Fruit fly (Drosophila melanogaster) whole organism, embryonic: Measurements from ENCODE around the gene Spn28Db.

Source experiments
- ATbp ChIP-seq: fragments of 200-800 bp; sonication (Bioruptor generic); optimal IDR thresholded peaks from 2 replicates; lab custom pipeline; 2017; ENCODE audit warnings: missing biosample characterization, mild to moderate bottlenecking, missing genetic modification characterization, missing genetic modification reagents
- Bdp1 ChIP-seq: fragments of 200-800 bp; sonication (Bioruptor generic); optimal IDR thresholded peaks from 3 replicates; lab custom pipeline; 2016; ENCODE audit warnings: missing biosample characterization, missing genetic modification characterization
- CG10147 ChIP-seq: fragments of 200-800 bp; sonication (Bioruptor generic); optimal IDR thresholded peaks from 2 replicates; lab custom pipeline; 2019; ENCODE audit warnings: missing biosample characterization, mild to moderate bottlenecking, missing genetic modification characterization, moderate library complexity
- CG11398 ChIP-seq: fragments of 200-800 bp; sonication (Bioruptor generic); optimal IDR thresholded peaks from 2 replicates; lab custom pipeline; 2016; ENCODE audit warnings: missing biosample characterization, missing genetic modification characterization
- CG11456 ChIP-seq: fragments of 200-800 bp; sonication (Bioruptor generic); IDR thresholded peaks from 3 replicates; pipeline ENCODE4 v1.3.6; 2022; ENCODE audit warnings: missing biosample characterization, missing genetic modification characterization
- CG1233 ChIP-seq: fragments of 200-800 bp; sonication (Bioruptor generic); optimal IDR thresholded peaks from 4 replicates; lab custom pipeline; 2018; ENCODE audit warnings: missing biosample characterization, mild to moderate bottlenecking, missing genetic modification characterization
- CG12391 ChIP-seq: fragments of 200-800 bp; sonication (Bioruptor generic); optimal IDR thresholded peaks from 3 replicates; lab custom pipeline; 2018; ENCODE audit warnings: missing biosample characterization, mild to moderate bottlenecking, missing genetic modification characterization, moderate library complexity
- CG12659 ChIP-seq: fragments of 200-800 bp; sonication (Bioruptor generic); optimal IDR thresholded peaks from 3 replicates; lab custom pipeline; 2017; ENCODE audit warnings: mild to moderate bottlenecking, missing biosample characterization, missing genetic modification reagents, missing genetic modification characterization
- CG14014 ChIP-seq: fragments of 200-800 bp; sonication (Bioruptor generic); IDR thresholded peaks from 2 replicates; pipeline ENCODE4 v1.3.6; 2022; ENCODE audit warnings: missing biosample characterization, missing genetic modification characterization
- CG15269 ChIP-seq: fragments of 200-800 bp; sonication (Bioruptor generic); optimal IDR thresholded peaks from 2 replicates; lab custom pipeline; 2018; ENCODE audit warnings: missing biosample characterization, mild to moderate bottlenecking, missing genetic modification characterization, moderate library complexity
- CG17385 ChIP-seq: fragments of 200-800 bp; sonication (Bioruptor generic); optimal IDR thresholded peaks from 3 replicates; lab custom pipeline; 2018; ENCODE audit warnings: missing biosample characterization, mild to moderate bottlenecking, missing genetic modification characterization
- CG17612 ChIP-seq: fragments of 200-800 bp; sonication (Bioruptor generic); IDR thresholded peaks from 2 replicates; pipeline ENCODE4 v1.3.6; 2022; ENCODE audit warnings: missing biosample characterization, missing genetic modification characterization
- CG18599 ChIP-seq: fragments of 200-800 bp; sonication (Bioruptor generic); optimal IDR thresholded peaks from 3 replicates; lab custom pipeline; 2017; ENCODE audit warnings: missing biosample characterization, missing genetic modification characterization, mild to moderate bottlenecking, moderate library complexity, missing genetic modification reagents
- CG30020 ChIP-seq: fragments of 200-800 bp; optimal IDR thresholded peaks from 2 replicates; lab custom pipeline; 2019; ENCODE audit warnings: missing biosample characterization, mild to moderate bottlenecking, missing genetic modification characterization, moderate library complexity
- CG31224 ChIP-seq: fragments of 200-800 bp; sonication (Bioruptor generic); IDR thresholded peaks from 2 replicates; pipeline ENCODE4 v1.3.6; 2022; ENCODE audit warnings: missing biosample characterization, missing genetic modification characterization
- CG34422 ChIP-seq: fragments of 200-800 bp; sonication (Bioruptor generic); IDR thresholded peaks from 3 replicates; pipeline ENCODE4 v1.3.6; 2022; ENCODE audit warnings: missing biosample characterization, missing genetic modification characterization
- CG6689 ChIP-seq: fragments of 200-800 bp; sonication (Bioruptor generic); IDR thresholded peaks from 2 replicates; pipeline ENCODE4 v1.3.6; 2022; ENCODE audit warnings: missing biosample characterization, missing genetic modification characterization
- CG7839 ChIP-seq: fragments of 200-800 bp; sonication (Bioruptor generic); optimal IDR thresholded peaks from 3 replicates; lab custom pipeline; 2018; ENCODE audit warnings: missing biosample characterization, mild to moderate bottlenecking, missing genetic modification characterization, moderate library complexity
- CG9817 ChIP-seq: fragments of 200-800 bp; sonication (Bioruptor generic); optimal IDR thresholded peaks from 2 replicates; lab custom pipeline; 2018; ENCODE audit warnings: missing biosample characterization, mild to moderate bottlenecking, missing genetic modification characterization, moderate library complexity
- CG9932 ChIP-seq: fragments of 200-800 bp; sonication (Bioruptor generic); IDR thresholded peaks from 2 replicates; pipeline ENCODE4 v1.3.6; 2022; ENCODE audit warnings: missing biosample characterization, missing genetic modification characterization
- Drgx ChIP-seq: fragments of 200-800 bp; sonication (Bioruptor generic); IDR thresholded peaks from 2 replicates; pipeline ENCODE4 v1.3.6; 2022; ENCODE audit warnings: missing biosample characterization, missing genetic modification characterization
- Fer1 ChIP-seq: fragments of 200-800 bp; sonication (Bioruptor generic); optimal IDR thresholded peaks from 2 replicates; lab custom pipeline; 2017; ENCODE audit warnings: missing biosample characterization, mild to moderate bottlenecking, missing genetic modification characterization
- Hr3 ChIP-seq: fragments of 200-800 bp; sonication (Bioruptor generic); optimal IDR thresholded peaks from 3 replicates; lab custom pipeline; 2016; ENCODE audit warnings: missing biosample characterization, missing genetic modification characterization
- Hr51 ChIP-seq, 2 experiments: fragments of 200-800 bp; sonication (Bioruptor generic); optimal IDR thresholded peaks; 2 replicates in 1 of 2; 3 replicates in 1 of 2; lab custom pipeline; 2016 to 2018; ENCODE audit warnings: missing biosample characterization in 2 of 2, missing genetic modification characterization in 2 of 2, mild to moderate bottlenecking in 1 of 2, moderate library complexity in 1 of 2
- Kr ChIP-seq: fragments of 200-800 bp; sonication (Bioruptor generic); optimal IDR thresholded peaks from 2 replicates; lab custom pipeline; 2017; ENCODE audit warnings: missing biosample characterization, mild to moderate bottlenecking, missing genetic modification characterization
- Meics ChIP-seq: fragments of 200-800 bp; sonication (Bioruptor generic); optimal IDR thresholded peaks from 2 replicates; lab custom pipeline; 2017; ENCODE audit warnings: missing biosample characterization, mild to moderate bottlenecking, missing genetic modification characterization
- PHDP ChIP-seq: fragments of 200-800 bp; sonication (Bioruptor generic); optimal IDR thresholded peaks from 3 replicates; lab custom pipeline; 2018; ENCODE audit warnings: missing biosample characterization, mild to moderate bottlenecking, missing genetic modification characterization, moderate library complexity
- Side ChIP-seq: fragments of 200-800 bp; sonication (Bioruptor generic); optimal IDR thresholded peaks from 2 replicates; lab custom pipeline; 2016; ENCODE audit warnings: missing biosample characterization, missing genetic modification characterization
- Stat92E ChIP-seq, 3 experiments: fragments of >200 bp in 2 of 3; fragments of 200-800 bp in 1 of 3; sonication (Bioruptor generic) in 1 of 3; optimal IDR thresholded peaks; 2 replicates each; lab custom pipeline; 2017 to 2019; ENCODE audit warnings: missing biosample characterization in 3 of 3, missing genetic modification characterization in 3 of 3, mild to moderate bottlenecking in 1 of 3, moderate library complexity in 1 of 3
- Usf ChIP-seq: fragments of 200-800 bp; sonication (Bioruptor generic); optimal IDR thresholded peaks from 2 replicates; lab custom pipeline; 2017; ENCODE audit warnings: missing genotype, missing biosample characterization, missing genetic modification characterization
- aop ChIP-seq: fragments of 200-800 bp; sonication (Bioruptor generic); IDR thresholded peaks from 2 replicates; pipeline ENCODE4 v1.3.6; 2022; ENCODE audit warnings: missing biosample characterization, missing genetic modification characterization
- ap ChIP-seq: fragments of 200-800 bp; sonication (Bioruptor generic); IDR thresholded peaks from 2 replicates; pipeline ENCODE4 v1.3.6; 2022; ENCODE audit warnings: missing biosample characterization, missing genetic modification characterization
- bbx ChIP-seq: fragments of 200-800 bp; sonication (Bioruptor generic); IDR thresholded peaks from 2 replicates; pipeline ENCODE4 v1.3.6; 2022; ENCODE audit warnings: missing biosample characterization, missing genetic modification characterization; ENCODE audit not compliant: partially characterized antibody
- ci ChIP-seq: fragments of 200-800 bp; sonication (Bioruptor generic); IDR thresholded peaks from 3 replicates; pipeline ENCODE4 v1.3.6; 2022; ENCODE audit warnings: missing biosample characterization, missing genetic modification characterization
- fd96Cb ChIP-seq: fragments of 200-800 bp; sonication (Bioruptor generic); optimal IDR thresholded peaks from 2 replicates; lab custom pipeline; 2018; ENCODE audit warnings: missing biosample characterization, mild to moderate bottlenecking, missing genetic modification characterization, moderate library complexity
- klu ChIP-seq: fragments of 200-800 bp; sonication (Bioruptor generic); IDR thresholded peaks from 2 replicates; pipeline ENCODE4 v1.3.6; 2022; ENCODE audit warnings: missing biosample characterization, missing genetic modification characterization
- otp ChIP-seq: fragments of 200-800 bp; sonication (Bioruptor generic); IDR thresholded peaks from 3 replicates; pipeline ENCODE4, ENCODE4 v1.3.6; 2022; ENCODE audit warnings: missing biosample characterization, missing genetic modification characterization
- pan ChIP-seq, 4 experiments: fragments of >200 bp in 3 of 4; fragments of 200-800 bp in 1 of 4; sonication (Bioruptor generic) in 1 of 4; optimal IDR thresholded peaks in 3 of 4; IDR thresholded peaks in 1 of 4; 2 replicates each; pipeline versions ENCODE4 v1.3.6 to Lab custom; 2017 to 2022; ENCODE audit warnings: missing biosample characterization in 2 of 4, missing genetic modification characterization in 2 of 4, mixed read lengths in 1 of 4
- prd ChIP-seq, 3 experiments: fragments of >200 bp in 2 of 3; fragments of 200-800 bp in 1 of 3; sonication (Bioruptor generic) in 1 of 3; optimal IDR thresholded peaks in 2 of 3; IDR thresholded peaks in 1 of 3; 2 replicates in 2 of 3; 3 replicates in 1 of 3; pipeline versions ENCODE4 v1.3.6 to Lab custom; 2017 to 2022; ENCODE audit warnings: missing biosample characterization in 1 of 3, missing genetic modification characterization in 1 of 3
- slbo ChIP-seq: fragments of 200-800 bp; sonication (Bioruptor generic); IDR thresholded peaks from 2 replicates; pipeline ENCODE4 v1.3.6; 2022; ENCODE audit warnings: missing biosample characterization, missing genetic modification characterization
- so ChIP-seq: fragments of 200-800 bp; sonication (Bioruptor generic); IDR thresholded peaks from 3 replicates; pipeline ENCODE4 v1.3.6; 2022; ENCODE audit warnings: missing biosample characterization, missing genetic modification characterization
- ssp ChIP-seq: fragments of 200-800 bp; sonication (Bioruptor generic); IDR thresholded peaks from 2 replicates; pipeline ENCODE4 v1.3.6; 2022; ENCODE audit warnings: missing biosample characterization, missing genetic modification characterization
- stc ChIP-seq: fragments of 200-800 bp; sonication (Bioruptor generic); IDR thresholded peaks from 2 replicates; pipeline ENCODE4 v1.3.6; 2022; ENCODE audit warnings: missing biosample characterization, missing genetic modification characterization
- tgo ChIP-seq: fragments of 200-800 bp; sonication (Bioruptor generic); IDR thresholded peaks from 3 replicates; pipeline ENCODE4 v1.3.6; 2022; ENCODE audit warnings: missing biosample characterization, missing genetic modification characterization
- tll ChIP-seq, 2 experiments: fragments of 200-800 bp in 1 of 2; fragments of >200 bp in 1 of 2; sonication (Bioruptor generic) in 1 of 2; optimal IDR thresholded peaks; 2 replicates each; lab custom pipeline; 2017 to 2019; ENCODE audit warnings: missing biosample characterization in 2 of 2, missing genetic modification characterization in 2 of 2, mild to moderate bottlenecking in 1 of 2, moderate library complexity in 1 of 2
- tx ChIP-seq: fragments of 200-800 bp; sonication (Bioruptor generic); optimal IDR thresholded peaks from 2 replicates; lab custom pipeline; 2016; ENCODE audit warnings: missing biosample characterization, missing genetic modification characterization
- vfl ChIP-seq: fragments of 200-800 bp; sonication (Bioruptor generic); optimal IDR thresholded peaks from 2 replicates; lab custom pipeline; 2016; ENCODE audit warnings: missing biosample characterization, missing genetic modification characterization
- zfh1 ChIP-seq: fragments of 200-800 bp; sonication (Bioruptor generic); IDR thresholded peaks from 3 replicates; pipeline ENCODE4 v1.3.6; 2022; ENCODE audit warnings: missing biosample characterization, missing genetic modification characterization

The Spn28Db gene

dm6 chr2L:7849472-7849871, 41.0 kb downstream of the Spn28Db start (continued):
- TF ChIP-seq Stat92E (GFP tag; optimal IDR thresholded peaks at IDR 0.05; lab: Kevin White, UChicago) (no peak), zfh1 (peak; percentile 43; the same call in 1 of the 3 replicates), Hr51 (GFP tag; optimal IDR thresholded peaks at IDR 0.05; lab: Kevin White, UChicago) (peak in 1 of 2 experiments; percentile 45), CG7839 (peak; percentile 47), Kr (no peak), CG12659 (GFP tag; lab: Kevin White, UChicago) (peak; percentile 6), CG9817 (peak; percentile 23), pan (optimal IDR thresholded peaks at IDR 0.05; lab: Kevin White, UChicago) (no peak), pan (GFP tag; optimal IDR thresholded peaks at IDR 0.05 in 1 of 2, IDR thresholded peaks at IDR 0.05 in 1 of 2) (peak in 1 of 2 experiments; percentile 45), Fer1 (peak; percentile 59), PHDP (tag; lab: Kevin White, UChicago) (peak; percentile 39), klu (GFP tag; lab: Robert Waterston, UW) (0 out of 2 replicates have a peak, but pooled peaks have one; percentile 10), CG12391 (tag; lab: Kevin White, UChicago) (peak; percentile 35), CG30020 (tag; lab: Kevin White, UChicago) (no peak), CG10147 (no peak), CG15269 (tag; lab: Kevin White, UChicago) (peak; percentile 23), fd96Cb (no peak), Side (GFP tag; lab: Kevin White, UChicago) (no peak), vfl (no peak), prd (optimal IDR thresholded peaks at IDR 0.05; lab: Kevin White, UChicago) (no peak), prd (GFP tag; IDR thresholded peaks at IDR 0.05; lab: Robert Waterston, UW) (peak; percentile 39; the same call in 1 of the 3 replicates), bbx (no peak), CG1233 (GFP tag; lab: Kevin White, UChicago) (no peak), ATbp (peak; percentile 32), ci (GFP tag; lab: Robert Waterston, UW) (peak; percentile 63; the same call in 1 of the 3 replicates), CG11456 (GFP tag; lab: Robert Waterston, UW) (no peak), CG17612 (GFP tag; lab: Robert Waterston, UW) (no peak), CG14014 (peak; percentile 34; the same call in 1 of the 2 replicates), CG11398 (GFP tag; lab: Kevin White, UChicago) (no peak), tll (GFP tag; optimal IDR thresholded peaks at IDR 0.05; lab: Kevin White, UChicago) (no peak), CG34422 (GFP tag; lab: Robert Waterston, UW) (0 out of 3 replicates have a peak, but pooled peaks have one; percentile 37), Usf (GFP tag; lab: Kevin White, UChicago) (no peak), ssp (GFP tag; lab: Robert Waterston, UW) (peak; percentile 23; the same call in 1 of the 2 replicates), Drgx (GFP tag; lab: Robert Waterston, UW) (peak; percentile 20; the same call in 1 of the 2 replicates), CG17385 (GFP tag; lab: Kevin White, UChicago) (peak; percentile 10), so (GFP tag; lab: Robert Waterston, UW) (0 out of 3 replicates have a peak, but pooled peaks have one; percentile 50), Meics (GFP tag; lab: Kevin White, UChicago) (peak; percentile 11), ap (GFP tag; lab: Robert Waterston, UW) (peak; percentile 39; the same call in 1 of the 2 replicates), CG9932 (no peak), aop (GFP tag; lab: Robert Waterston, UW) (no peak), tx (GFP tag; lab: Kevin White, UChicago) (no peak), stc (GFP tag; lab: Robert Waterston, UW) (no peak), CG31224 (GFP tag; lab: Robert Waterston, UW) (no peak), CG6689 (GFP tag; lab: Robert Waterston, UW) (peak; percentile 22; the same call in 1 of the 2 replicates), Bdp1 (GFP tag; lab: Kevin White, UChicago) (no peak), Hr3 (GFP tag; lab: Kevin White, UChicago) (peak; percentile 20), CG18599 (GFP tag; lab: Kevin White, UChicago) (peak; percentile 65), tgo (GFP tag; lab: Robert Waterston, UW) (peak; percentile 47; the same call in 2 of the 3 replicates), otp (GFP tag; lab: Robert Waterston, UW) (0 out of 3 replicates have a peak, but pooled peaks have one; percentile 11), slbo (GFP tag; lab: Robert Waterston, UW) (peak; percentile 57)
